Fruit fly (Drosophila melanogaster): ENCODE results near the gene Dyrk3.

Dyrk3 gene

DNA sequence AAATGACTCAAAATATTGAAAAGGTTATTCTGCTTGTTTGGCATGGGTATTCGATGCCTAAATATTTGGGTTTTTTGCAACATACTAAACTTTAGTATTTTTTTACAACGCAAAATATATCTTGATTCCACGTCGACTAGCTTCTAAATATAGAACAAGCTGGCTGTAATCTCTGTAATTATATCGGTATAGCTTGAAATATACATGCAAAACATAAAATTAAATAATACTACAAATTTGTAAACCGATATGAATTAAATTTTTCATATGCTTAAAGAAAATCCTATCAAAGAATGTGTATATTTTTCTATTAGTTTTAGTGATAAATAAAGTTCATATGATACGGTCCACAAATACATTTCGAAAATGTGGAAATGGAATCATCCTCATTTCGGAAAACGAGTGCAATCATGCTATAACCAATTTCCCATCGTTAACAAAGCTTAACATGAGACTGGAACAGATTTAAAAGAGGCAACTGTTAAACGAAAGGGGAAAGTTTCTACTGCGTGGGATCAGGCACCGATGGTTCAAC, 48.9 kb downstream of the Dyrk3 start, which contains the start of gene pho:
TSS of gene pho (minus strand) at position 38 of the 535 bp plus-strand sequence.
- TF ChIP-seq CG3032 (tag; optimal IDR thresholded peaks at IDR 0.05), result peak; percentile 43
- TF ChIP-seq Sox102F (GFP tag; optimal IDR thresholded peaks at IDR 0.05), result no peak
- TF ChIP-seq CG11902 (GFP tag; optimal IDR thresholded peaks at IDR 0.05), result peak; percentile 20
- TF ChIP-seq esn (GFP tag; optimal IDR thresholded peaks at IDR 0.05), result peak; percentile 18
- TF ChIP-seq Sox15 (GFP tag; optimal IDR thresholded peaks at IDR 0.05), result peak; percentile 33
- TF ChIP-seq OdsH (GFP tag; optimal IDR thresholded peaks at IDR 0.05), result peak; percentile 44
- peak; percentile 31 for TF ChIP-seq lz (GFP tag; optimal IDR thresholded peaks at IDR 0.05)
- TF ChIP-seq CG10631 (GFP tag; optimal IDR thresholded peaks at IDR 0.05), result peak; percentile 36
- TF ChIP-seq cyc (GFP tag; optimal IDR thresholded peaks at IDR 0.05), result peak; percentile 46
- peak; percentile 33 for TF ChIP-seq CG4318 (GFP tag; optimal IDR thresholded peaks at IDR 0.05)
- peak; percentile 38 for TF ChIP-seq Hr4 (GFP tag; optimal IDR thresholded peaks at IDR 0.05)
- TF ChIP-seq Ets21C (GFP tag; optimal IDR thresholded peaks at IDR 0.05), result peak; percentile 31
- no peak for TF ChIP-seq spab (GFP tag; optimal IDR thresholded peaks at IDR 0.05)
- TF ChIP-seq Blimp-1 (GFP tag; optimal IDR thresholded peaks at IDR 0.05), result no peak
- no peak for TF ChIP-seq Lpt (GFP tag; optimal IDR thresholded peaks at IDR 0.05)
- TF ChIP-seq Hr39 (GFP tag; optimal IDR thresholded peaks at IDR 0.05), result peak; percentile 42
- TF ChIP-seq CG8632 (GFP tag; optimal IDR thresholded peaks at IDR 0.05), result no peak
- peak; percentile 38 for TF ChIP-seq topi (GFP tag; optimal IDR thresholded peaks at IDR 0.05)

DNA sequence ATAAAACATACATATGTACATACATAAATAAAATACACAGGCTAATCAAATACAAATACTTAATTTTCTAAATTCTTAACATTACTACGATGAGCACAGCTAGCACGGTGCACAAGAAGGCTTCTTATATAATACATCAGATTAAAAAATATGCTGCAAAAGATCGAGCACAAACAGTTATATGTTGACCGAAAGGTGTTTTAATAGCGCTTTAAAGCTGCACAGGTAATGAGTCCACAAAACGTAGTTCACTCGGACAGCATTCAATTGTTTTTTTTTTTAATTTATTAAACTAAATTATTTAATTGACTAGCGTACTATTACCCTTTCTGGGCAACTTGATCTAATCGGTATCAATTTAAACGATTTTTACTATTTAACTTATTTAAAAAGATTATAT, 55.4 kb downstream of the Dyrk3 start:
- TF ChIP-seq CG11902 (GFP tag; optimal IDR thresholded peaks at IDR 0.05) (no peak), CG1621 (tag; optimal IDR thresholded peaks at IDR 0.05) (no peak), CG8119 (GFP tag; IDR thresholded peaks at IDR 0.05) (no peak), Blimp-1 (GFP tag; optimal IDR thresholded peaks at IDR 0.05) (no peak), pdm3 (GFP tag; optimal IDR thresholded peaks at IDR 0.05) (no peak), CG8319 (GFP tag; optimal IDR thresholded peaks at IDR 0.05) (no peak), dac (GFP tag; optimal IDR thresholded peaks at IDR 0.05) (no peak), Hr38 (GFP tag; optimal IDR thresholded peaks at IDR 0.05) (no peak), Ets21C (GFP tag; optimal IDR thresholded peaks at IDR 0.05) (no peak), Hr4 (GFP tag; optimal IDR thresholded peaks at IDR 0.05) (no peak), CG32006 (GFP tag; optimal IDR thresholded peaks at IDR 0.05) (no peak), Gug (GFP tag; IDR thresholded peaks at IDR 0.05) (no peak), dsx (GFP tag; optimal IDR thresholded peaks at IDR 0.05; ENCODE audit: poor library complexity, severe bottlenecking) (no peak), Smox (GFP tag; optimal IDR thresholded peaks at IDR 0.05) (no peak), CG6854 (GFP tag; optimal IDR thresholded peaks at IDR 0.05) (no peak)

All from whole organism, prepupa.